Fruit fly (Drosophila melanogaster): ENCODE data around the gene CG4678.
A peak's percentile ranks its signal among the peaks of the same experiment; 100 is the strongest.

Gene CG4678

DNA sequence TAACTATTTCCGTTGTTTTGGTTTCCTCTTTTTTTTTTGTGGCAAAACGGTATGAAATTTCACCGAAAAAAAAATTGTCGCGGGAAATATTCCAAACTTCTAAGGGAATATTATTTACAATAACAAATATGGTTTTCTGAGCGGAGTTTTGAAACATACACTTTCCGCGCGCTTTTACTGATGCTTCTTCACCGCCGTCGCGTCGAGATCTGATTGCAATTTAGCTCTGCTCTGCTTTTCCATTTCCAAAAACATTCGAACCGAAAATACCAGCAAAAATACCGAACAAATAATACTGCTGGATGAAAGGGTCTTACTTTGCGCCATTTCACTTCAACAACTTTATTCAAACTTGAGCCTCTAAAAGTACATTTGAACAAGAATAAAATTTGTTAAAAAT lies 972 bp upstream of the CG4678 start, which contains the start of gene Septin4 (continued):
- TF ChIP-seq Dref (GFP tag; IDR thresholded peaks at IDR 0.05), result 0 out of 2 replicates have a peak, but pooled peaks have one; percentile 17
- TF ChIP-seq mld (GFP tag; IDR thresholded peaks at IDR 0.05; ENCODE audit: partially characterized antibody), result no peak
- TF ChIP-seq E2f1 (GFP tag; IDR thresholded peaks at IDR 0.05), result no peak
- TF ChIP-seq ash1 (GFP tag; optimal IDR thresholded peaks at IDR 0.05), result no peak
- TF ChIP-seq vnd (GFP tag; IDR thresholded peaks at IDR 0.05; ENCODE audit: partially characterized antibody), result no peak
- TF ChIP-seq GATAe (GFP tag; conservative IDR thresholded peaks at IDR 0.05), result no peak
- TF ChIP-seq Jarid2 (GFP tag; optimal IDR thresholded peaks at IDR 0.05), result peak; percentile 74
- TF ChIP-seq CG12236 (GFP tag; optimal IDR thresholded peaks at IDR 0.05), result no peak
- no peak for TF ChIP-seq CG2678 (tag; optimal IDR thresholded peaks at IDR 0.05)
- no peak for TF ChIP-seq CG18011 (GFP tag; optimal IDR thresholded peaks at IDR 0.05)
- TF ChIP-seq CG5180 (GFP tag; optimal IDR thresholded peaks at IDR 0.05), result peak; percentile 24
- peak; percentile 56 for TF ChIP-seq Med (GFP tag)
- no peak for TF ChIP-seq NfI (GFP tag; optimal IDR thresholded peaks at IDR 0.05)
- no peak for TF ChIP-seq CG30020 (tag; optimal IDR thresholded peaks at IDR 0.05)
- no peak for TF ChIP-seq C15 (GFP tag; IDR thresholded peaks at IDR 0.05)
- no peak for TF ChIP-seq CG42726 (GFP tag; IDR thresholded peaks at IDR 0.05; ENCODE audit: partially characterized antibody)
- no peak for TF ChIP-seq CG8359 (GFP tag; optimal IDR thresholded peaks at IDR 0.05; ENCODE audit: borderline replicate concordance)
- no peak for TF ChIP-seq Sin3A (optimal IDR thresholded peaks at IDR 0.05)
- peak; percentile 50 for TF ChIP-seq gfzf (GFP tag; optimal IDR thresholded peaks at IDR 0.05)
- peak; percentile 56 for TF ChIP-seq Ets65A (GFP tag)
- no peak for TF ChIP-seq inv (GFP tag; IDR thresholded peaks at IDR 0.05; ENCODE audit: partially characterized antibody)
- TF ChIP-seq E2f2 (GFP tag; IDR thresholded peaks at IDR 0.05), result peak; percentile 67
- TF ChIP-seq CG14441 (GFP tag; IDR thresholded peaks at IDR 0.05), result no peak
- TF ChIP-seq ci (GFP tag; IDR thresholded peaks at IDR 0.05), result peak; percentile 28; the same call in 1 of the 3 replicates
- TF ChIP-seq nerfin-1 (tag; optimal IDR thresholded peaks at IDR 0.05), result no peak
- peak; percentile 32 for TF ChIP-seq CG17385 (GFP tag; optimal IDR thresholded peaks at IDR 0.05)
- TF ChIP-seq rib (GFP tag; IDR thresholded peaks at IDR 0.05), result no peak
- TF ChIP-seq CG12659 (GFP tag; optimal IDR thresholded peaks at IDR 0.05), result peak; percentile 16
- no peak for TF ChIP-seq slp2 (GFP tag; optimal IDR thresholded peaks at IDR 0.05)
- peak; percentile 21 for TF ChIP-seq CG8924 (tag; optimal IDR thresholded peaks at IDR 0.05)
- TF ChIP-seq eve (GFP tag; optimal IDR thresholded peaks at IDR 0.05), result no peak
- no peak for TF ChIP-seq Taf1 (GFP tag; IDR thresholded peaks at IDR 0.05)
- no peak for TF ChIP-seq CG8290 (GFP tag; optimal IDR thresholded peaks at IDR 0.05)
- TF ChIP-seq CG8290 (tag; optimal IDR thresholded peaks at IDR 0.05), result peak in 1 of 2 experiments; percentile 20
- TF ChIP-seq chm (GFP tag; IDR thresholded peaks at IDR 0.05), result peak; percentile 48; the same call in 1 of the 2 replicates

- peak; percentile 21 for TF ChIP-seq nmo (GFP tag; optimal IDR thresholded peaks at IDR 0.05)
- 0 out of 3 replicates have a peak, but pooled peaks have one; percentile 18 for TF ChIP-seq dysf (GFP tag; IDR thresholded peaks at IDR 0.05)
- peak; percentile 18 for TF ChIP-seq Sox102F (GFP tag; optimal IDR thresholded peaks at IDR 0.05)
- no peak for TF ChIP-seq Mrtf (GFP tag; IDR thresholded peaks at IDR 0.05)
- TF ChIP-seq Hr51 (GFP tag; optimal IDR thresholded peaks at IDR 0.05), result peak in 1 of 2 experiments; percentile 32
- peak; percentile 48 for TF ChIP-seq sens (GFP tag)
- no peak for TF ChIP-seq zfh2 (GFP tag; optimal IDR thresholded peaks at IDR 0.05)
- TF ChIP-seq cwo (GFP tag; optimal IDR thresholded peaks at IDR 0.05), result no peak
- TF ChIP-seq Ets65A (GFP tag), result peak; percentile 62
- TF ChIP-seq Meics (GFP tag; optimal IDR thresholded peaks at IDR 0.05), result peak; percentile 40
- TF ChIP-seq CG18262 (tag; optimal IDR thresholded peaks at IDR 0.05), result peak; percentile 37
- TF ChIP-seq grau (tag; optimal IDR thresholded peaks at IDR 0.05), result peak; percentile 13
- 0 out of 3 replicates have a peak, but pooled peaks have one; percentile 13 for TF ChIP-seq row (GFP tag; IDR thresholded peaks at IDR 0.05)
- no peak for TF ChIP-seq CG2889 (GFP tag; IDR thresholded peaks at IDR 0.05)
- TF ChIP-seq Fer1 (GFP tag; optimal IDR thresholded peaks at IDR 0.05), result peak; percentile 21
- TF ChIP-seq Atf6 (GFP tag; IDR thresholded peaks at IDR 0.05), result no peak
- no peak for TF ChIP-seq CG10565 (GFP tag; optimal IDR thresholded peaks at IDR 0.05)
Measured at dm6 chrX:16696614-16697519, 936 bp downstream of the CG4678 start.
